Worm (Caenorhabditis elegans): ENCODE data around the gene C16D9.4.

The C16D9.4 gene

DNA sequence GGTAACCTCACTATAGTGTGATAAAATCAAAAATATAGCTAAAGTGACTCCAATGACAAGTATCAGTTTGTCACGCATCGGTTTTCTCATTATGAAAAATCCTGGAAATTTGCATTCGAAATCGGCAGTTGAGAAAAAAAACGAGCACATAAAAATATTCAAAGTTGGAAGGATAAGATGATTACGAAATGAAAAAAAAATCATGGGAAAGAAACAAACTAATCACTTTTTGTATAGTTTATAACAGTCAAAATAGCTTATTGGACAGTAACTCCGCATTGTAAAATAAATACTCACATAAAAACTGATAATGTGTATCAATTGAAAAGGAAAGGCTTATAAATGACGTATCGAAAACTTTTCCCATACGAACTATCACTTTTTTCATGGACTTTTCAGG lies at the start of gene C16D9.4:
Gene C16D9.4, minus strand, starts transcription at position 101 of the 400 bp plus-strand sequence.
- no peak for TF ChIP-seq R02D3.7 (tag; optimal IDR thresholded peaks at IDR 0.05)
- no peak for TF ChIP-seq crh-2 (tag; optimal IDR thresholded peaks at IDR 0.05)
- no peak for TF ChIP-seq dmd-4 (tag; optimal IDR thresholded peaks at IDR 0.05)
- TF ChIP-seq fos-1 (tag; optimal IDR thresholded peaks at IDR 0.05), result no peak
- TF ChIP-seq ceh-16 (tag; optimal IDR thresholded peaks at IDR 0.05), result no peak
- no peak for TF ChIP-seq ztf-4 (tag; optimal IDR thresholded peaks at IDR 0.05)
- no peak for TF ChIP-seq nhr-129 (tag; optimal IDR thresholded peaks at IDR 0.05)
- no peak for TF ChIP-seq sem-4 (tag; optimal IDR thresholded peaks at IDR 0.05)
- no peak for TF ChIP-seq elt-1 (tag; optimal IDR thresholded peaks at IDR 0.05)
- no peak for TF ChIP-seq unc-39 (tag; optimal IDR thresholded peaks at IDR 0.05)
- TF ChIP-seq lsy-2 (tag; optimal IDR thresholded peaks at IDR 0.05), result no peak
- TF ChIP-seq nhr-21 (tag; optimal IDR thresholded peaks at IDR 0.05), result no peak
- TF ChIP-seq lin-39 (tag; optimal IDR thresholded peaks at IDR 0.05), result no peak

- TF ChIP-seq ZK546.5 (tag; optimal IDR thresholded peaks at IDR 0.05) (no peak), dmd-4 (tag; optimal IDR thresholded peaks at IDR 0.05) (no peak), snpc-4 (tag; optimal IDR thresholded peaks at IDR 0.05) (no peak), Y55F3AM.14 (GFP tag; optimal IDR thresholded peaks at IDR 0.05) (no peak), gmeb-1 (tag; optimal IDR thresholded peaks at IDR 0.05) (no peak), elt-3 (tag; optimal IDR thresholded peaks at IDR 0.05) (no peak), ztf-1 (GFP tag; conservative IDR thresholded peaks at IDR 0.05) (no peak), ceh-82 (tag; optimal IDR thresholded peaks at IDR 0.05) (no peak), zag-1 (tag; optimal IDR thresholded peaks at IDR 0.05) (no peak), ztf-11 (tag; optimal IDR thresholded peaks at IDR 0.05) (no peak), ceh-16 (tag; optimal IDR thresholded peaks at IDR 0.05) (no peak), aly-2 (tag; optimal IDR thresholded peaks at IDR 0.05) (no peak), crh-2 (tag; optimal IDR thresholded peaks at IDR 0.05) (no peak), nhr-129 (tag; optimal IDR thresholded peaks at IDR 0.05) (no peak), fos-1 (tag; optimal IDR thresholded peaks at IDR 0.05) (no peak)
These were observed 49.1 kb upstream of the C16D9.4 start, which contains the start of gene srg-33 for ce11 chrV:8291764-8292163. TSS of gene srg-33 (plus strand) at chrV:8292064.

- TF ChIP-seq nhr-6 (tag; optimal IDR thresholded peaks at IDR 0.05) (peak; percentile 7), C34F6.9 (tag; optimal IDR thresholded peaks at IDR 0.05) (peak; percentile 45), sma-9 (GFP tag; optimal IDR thresholded peaks at IDR 0.05) (peak; percentile 98), sma-9 (tag; optimal IDR thresholded peaks at IDR 0.05) (no peak), ama-1 (optimal IDR thresholded peaks at IDR 0.05) (no peak), unc-62 (GFP tag; optimal IDR thresholded peaks at IDR 0.05) (no peak), Y55F3AM.14 (GFP tag; optimal IDR thresholded peaks at IDR 0.05) (no peak), zag-1 (tag; optimal IDR thresholded peaks at IDR 0.05) (peak; percentile 24), mdl-1 (tag; optimal IDR thresholded peaks at IDR 0.05) (peak in 1 of 2 experiments; percentile 64)
These were observed 45.6 kb upstream of the C16D9.4 start for ce11 chrV:8288125-8288806.

DNA sequence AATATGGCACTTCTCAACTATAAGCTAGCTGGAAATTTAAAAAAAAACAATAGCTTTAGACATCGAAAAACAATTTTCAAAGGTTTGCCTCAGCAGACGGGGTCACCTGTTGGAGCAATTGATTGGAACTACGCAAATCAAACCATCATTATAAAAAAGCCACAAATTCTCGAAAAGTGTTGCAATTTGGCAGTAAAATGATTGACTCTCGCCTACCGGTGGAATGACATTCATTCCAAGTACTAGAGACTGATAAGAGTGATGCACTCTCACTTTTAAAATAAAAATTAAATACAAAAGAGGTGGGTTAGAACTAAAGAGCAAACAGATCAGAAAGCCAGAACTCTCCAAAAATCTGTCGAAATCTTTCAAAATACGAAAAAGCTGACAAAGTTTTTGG lies 42.8 kb upstream of the C16D9.4 start:
- TF ChIP-seq sma-3 (GFP tag; optimal IDR thresholded peaks at IDR 0.05), result no peak
- no peak for TF ChIP-seq elt-1 (tag; optimal IDR thresholded peaks at IDR 0.05)
- peak; percentile 28 for TF ChIP-seq fos-1 (tag; optimal IDR thresholded peaks at IDR 0.05)
- TF ChIP-seq skn-1 (tag; optimal IDR thresholded peaks at IDR 0.05), result no peak
- TF ChIP-seq sem-4 (tag; optimal IDR thresholded peaks at IDR 0.05), result no peak
- no peak for TF ChIP-seq nhr-11 (tag; optimal IDR thresholded peaks at IDR 0.05)
- TF ChIP-seq mab-5 (tag; optimal IDR thresholded peaks at IDR 0.05), result no peak
- TF ChIP-seq unc-62 (GFP tag; optimal IDR thresholded peaks at IDR 0.05), result no peak

DNA sequence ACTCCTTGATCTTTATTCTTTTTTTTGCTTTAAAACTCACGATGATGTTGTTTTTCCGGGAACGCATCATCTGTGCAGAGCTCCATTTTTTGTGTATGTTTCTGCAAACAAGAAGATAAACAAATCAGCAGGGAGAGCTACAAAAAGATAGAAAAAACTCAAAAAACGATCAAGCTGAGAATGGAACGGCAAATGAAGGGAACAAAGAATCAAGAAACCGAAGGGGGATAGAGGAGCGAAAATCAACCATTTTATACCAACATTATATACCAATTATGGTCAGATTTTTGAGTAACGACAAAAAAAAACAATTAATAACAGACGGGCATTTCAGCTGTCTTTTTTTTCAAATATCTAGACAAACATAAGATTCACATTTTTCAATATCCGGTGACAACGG lies 42.1 kb upstream of the C16D9.4 start, which contains the start of gene slc-17.5:
Gene slc-17.5, minus strand, starts transcription at position 101 of the 400 bp plus-strand sequence.
- TF ChIP-seq ceh-16 (tag; optimal IDR thresholded peaks at IDR 0.05) (no peak), lin-11 (tag; optimal IDR thresholded peaks at IDR 0.05) (no peak), lin-39 (tag; optimal IDR thresholded peaks at IDR 0.05) (no peak), nhr-12 (tag; optimal IDR thresholded peaks at IDR 0.05) (no peak), nhr-129 (tag; optimal IDR thresholded peaks at IDR 0.05) (no peak), sma-9 (GFP tag; optimal IDR thresholded peaks at IDR 0.05) (no peak), sma-9 (tag; optimal IDR thresholded peaks at IDR 0.05) (no peak), sma-3 (GFP tag; optimal IDR thresholded peaks at IDR 0.05) (no peak), fos-1 (tag; optimal IDR thresholded peaks at IDR 0.05) (no peak), peb-1 (tag; optimal IDR thresholded peaks at IDR 0.05) (no peak), gmeb-1 (tag; optimal IDR thresholded peaks at IDR 0.05) (no peak), Y55F3AM.14 (GFP tag; optimal IDR thresholded peaks at IDR 0.05) (no peak), skn-1 (tag; optimal IDR thresholded peaks at IDR 0.05) (no peak), ZK546.5 (tag; optimal IDR thresholded peaks at IDR 0.05) (no peak), egl-27 (tag; optimal IDR thresholded peaks at IDR 0.05) (no peak)

All from whole organism, L2 larva.